Worm (Caenorhabditis elegans) whole organism, L2 larva: ENCODE measurements around the gene ttr-26.

Experiments used
- C34F6.9 ChIP-seq: fragments of 150-350 bp; optimal IDR thresholded peaks from 2 replicates; lab custom pipeline; 2014; ENCODE audit warnings: missing biosample characterization, missing genetic modification characterization
- F13H6.1 ChIP-seq: sonication (generic microtip); optimal IDR thresholded peaks from 2 replicates; lab custom pipeline; 2016; ENCODE audit warnings: missing genetic modification characterization, missing compliant biosample characterization
- Y55F3AM.14 ChIP-seq: fragments of 200-800 bp; sonication (Bioruptor generic); optimal IDR thresholded peaks from 2 replicates; lab custom pipeline; 2018; ENCODE audit warnings: mild to moderate bottlenecking, missing genetic modification characterization, missing compliant biosample characterization
- aly-2 ChIP-seq: fragments of 150-350 bp; optimal IDR thresholded peaks from 2 replicates; lab custom pipeline; 2014; ENCODE audit warnings: missing biosample characterization, missing genetic modification characterization
- blmp-1 ChIP-seq: sonication (generic microtip); optimal IDR thresholded peaks from 2 replicates; lab custom pipeline; 2017; ENCODE audit warnings: missing genetic modification characterization, mild to moderate bottlenecking, missing compliant biosample characterization, antibody characterized with exemption, moderate library complexity; ENCODE audit not compliant: insufficient read depth
- ceh-16 ChIP-seq: fragments of 150-350 bp; optimal IDR thresholded peaks from 2 replicates; lab custom pipeline; 2014; ENCODE audit warnings: missing biosample characterization, missing genetic modification characterization
- crh-2 ChIP-seq: sonication (generic microtip); optimal IDR thresholded peaks from 2 replicates; lab custom pipeline; 2017; ENCODE audit warnings: missing biosample characterization, missing genetic modification characterization
- dmd-4 ChIP-seq: sonication (generic microtip); optimal IDR thresholded peaks from 2 replicates; lab custom pipeline; 2017; ENCODE audit warnings: missing biosample characterization, missing genetic modification characterization
- elt-1 ChIP-seq: fragments of 150-350 bp; optimal IDR thresholded peaks from 2 replicates; lab custom pipeline; 2014; ENCODE audit warnings: missing biosample characterization, missing genetic modification characterization
- gmeb-1 ChIP-seq: fragments of 150-350 bp; optimal IDR thresholded peaks from 2 replicates; lab custom pipeline; 2014; ENCODE audit warnings: missing biosample characterization, missing genetic modification characterization
- lin-13 ChIP-seq: fragments of 150-350 bp; optimal IDR thresholded peaks from 2 replicates; lab custom pipeline; 2014; ENCODE audit warnings: missing biosample characterization, missing genetic modification reagents, missing genetic modification characterization
- lin-39 ChIP-seq: fragments of 150-350 bp; optimal IDR thresholded peaks from 2 replicates; lab custom pipeline; 2014; ENCODE audit warnings: missing biosample characterization, missing genetic modification reagents, missing genetic modification characterization
- lsy-2 ChIP-seq, 2 experiments: fragments of 150-350 bp in 1 of 2; sonication (generic microtip) in 1 of 2; optimal IDR thresholded peaks; 2 replicates each; lab custom pipeline; 2014 to 2017; ENCODE audit warnings: missing biosample characterization in 2 of 2, missing genetic modification characterization in 2 of 2
- mab-5 ChIP-seq: fragments of 150-350 bp; optimal IDR thresholded peaks from 2 replicates; lab custom pipeline; 2014; ENCODE audit warnings: missing biosample characterization, missing genetic modification characterization
- mdl-1 ChIP-seq, 2 experiments: fragments of 150-350 bp in 1 of 2; sonication (generic microtip) in 1 of 2; optimal IDR thresholded peaks; 2 replicates each; lab custom pipeline; 2017; ENCODE audit warnings: missing biosample characterization in 2 of 2, missing genetic modification characterization in 2 of 2
- nhr-129 ChIP-seq: fragments of 150-350 bp; optimal IDR thresholded peaks from 2 replicates; lab custom pipeline; 2014; ENCODE audit warnings: missing biosample characterization, missing genetic modification characterization
- nhr-23 ChIP-seq: fragments of 150-350 bp; optimal IDR thresholded peaks from 2 replicates; lab custom pipeline; 2014; ENCODE audit warnings: missing biosample characterization, missing genetic modification reagents, missing genetic modification characterization
- nhr-237 ChIP-seq: fragments of 150-350 bp; optimal IDR thresholded peaks from 2 replicates; lab custom pipeline; 2014; ENCODE audit warnings: missing biosample characterization, missing genetic modification characterization
- nhr-25 ChIP-seq: fragments of 150-350 bp; sonication (generic microtip); optimal IDR thresholded peaks from 3 replicates; lab custom pipeline; 2014; ENCODE audit warnings: missing biosample characterization, missing genetic modification characterization
- nhr-6 ChIP-seq: fragments of 150-350 bp; optimal IDR thresholded peaks from 2 replicates; lab custom pipeline; 2014; ENCODE audit warnings: missing biosample characterization, missing genetic modification characterization
- sem-4 ChIP-seq: fragments of 150-350 bp; optimal IDR thresholded peaks from 2 replicates; lab custom pipeline; 2014; ENCODE audit warnings: missing biosample characterization, missing genetic modification reagents, missing genetic modification characterization
- skn-1 ChIP-seq: sonication (generic microtip); optimal IDR thresholded peaks from 2 replicates; lab custom pipeline; 2017; ENCODE audit warnings: missing biosample characterization, missing genetic modification characterization
- sma-9 ChIP-seq, 2 experiments: fragments of 150-350 bp in 1 of 2; sonication (generic microtip) in 1 of 2; optimal IDR thresholded peaks; 2 replicates each; lab custom pipeline; 2014 to 2016; ENCODE audit warnings: missing genetic modification characterization in 2 of 2, mild to moderate bottlenecking in 1 of 2, missing biosample characterization in 1 of 2, missing compliant biosample characterization in 1 of 2, missing genetic modification reagents in 1 of 2, moderate library complexity in 1 of 2
- snpc-4 ChIP-seq: fragments of 150-350 bp; optimal IDR thresholded peaks from 2 replicates; lab custom pipeline; 2014; ENCODE audit warnings: missing biosample characterization, missing genetic modification characterization
- unc-62 ChIP-seq: fragments of 150-350 bp; optimal IDR thresholded peaks from 2 replicates; lab custom pipeline; 2014; ENCODE audit warnings: missing biosample characterization, missing genetic modification reagents, missing genetic modification characterization
- zag-1 ChIP-seq: fragments of 150-350 bp; optimal IDR thresholded peaks from 2 replicates; lab custom pipeline; 2014; ENCODE audit warnings: missing biosample characterization, missing genetic modification characterization
- ztf-1 ChIP-seq: fragments of 200-800 bp; sonication (Bioruptor generic); conservative IDR thresholded peaks from 2 replicates; pipeline ENCODE4 v1.3.6; 2022; ENCODE audit warnings: missing genetic modification characterization, missing compliant biosample characterization
- ztf-11 ChIP-seq: sonication (generic microtip); optimal IDR thresholded peaks from 2 replicates; lab custom pipeline; 2017; ENCODE audit warnings: missing biosample characterization, missing genetic modification characterization

ttr-26 gene

DNA sequence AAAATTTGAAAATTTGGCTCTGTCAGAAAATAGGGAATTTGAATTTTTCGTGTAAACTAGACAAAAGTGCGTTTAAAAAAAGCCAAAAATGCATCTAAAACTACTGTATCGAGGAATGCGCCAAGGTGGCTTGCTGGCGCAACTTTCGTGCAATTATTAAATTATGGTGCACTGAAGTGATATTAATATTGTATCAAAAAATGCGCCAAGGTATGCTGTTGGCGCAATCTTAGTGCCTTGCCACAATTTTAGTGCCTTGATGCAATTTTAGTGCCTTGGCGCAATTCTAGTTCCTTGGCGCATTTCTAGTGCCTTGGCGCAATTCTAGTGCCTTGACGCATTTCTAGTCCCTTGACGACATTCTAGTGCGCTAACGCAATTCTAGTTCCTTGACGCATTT, 15.0 kb upstream of the ttr-26 start:
- no peak for TF ChIP-seq ceh-16 (tag; lab: Kevin White, UChicago)
- no peak for TF ChIP-seq aly-2 (tag; lab: Kevin White, UChicago)
- no peak for TF ChIP-seq C34F6.9 (tag; lab: Kevin White, UChicago)
- TF ChIP-seq, all 48 proteins: peak for 0

DNA sequence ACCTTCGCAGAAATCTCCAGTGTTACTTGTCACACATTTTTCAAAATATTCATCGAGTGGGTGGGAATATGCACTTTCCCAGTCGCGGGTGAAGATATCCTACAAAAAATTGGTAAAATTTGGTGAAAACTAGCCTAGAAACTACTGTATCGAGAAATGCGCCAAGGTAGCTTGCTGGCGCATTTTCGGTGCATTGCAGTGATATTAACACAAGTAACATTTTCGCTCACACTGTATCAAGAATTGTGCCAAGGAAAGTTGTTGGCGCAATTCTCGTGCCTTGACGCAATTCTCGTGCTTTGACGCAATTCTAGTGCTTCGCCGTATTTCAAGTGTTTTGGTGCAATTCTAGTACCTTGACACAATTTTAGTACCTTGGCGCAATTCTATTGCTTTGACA, 13.1 kb upstream of the ttr-26 start:
- TF ChIP-seq Y55F3AM.14 (GFP tag; lab: Kevin White, UChicago), result peak; percentile 60
- no peak for TF ChIP-seq mdl-1 (tag; optimal IDR thresholded peaks at IDR 0.05; lab: Kevin White, UChicago)
- peak; percentile 63 for TF ChIP-seq nhr-25
- TF ChIP-seq blmp-1 (tag; lab: Kevin White, UChicago), result no peak
- TF ChIP-seq lin-13 (GFP tag; lab: Kevin White, UChicago), result peak; percentile 54
- peak; percentile 26 to 32 for TF ChIP-seq lsy-2 (tag; optimal IDR thresholded peaks at IDR 0.05; lab: Kevin White, UChicago)
- no peak for TF ChIP-seq aly-2 (tag; lab: Kevin White, UChicago)
- 0 out of 2 replicates have a peak, but pooled peaks have one; percentile 16 for TF ChIP-seq ztf-1 (GFP tag; lab: Robert Waterston, UW)

ce11 chrV:18571533-18571932, 11.4 kb upstream of the ttr-26 start, which contains the start of gene Y51A2D.21:
Gene Y51A2D.21, plus strand, starts transcription at chrV:18571833.
- no peak for TF ChIP-seq mab-5 (tag; lab: Kevin White, UChicago)
- TF ChIP-seq crh-2 (tag; lab: Kevin White, UChicago), result no peak
- no peak for TF ChIP-seq sem-4 (tag; lab: Kevin White, UChicago)
- no peak for TF ChIP-seq elt-1 (tag; lab: Kevin White, UChicago)
- no peak for TF ChIP-seq dmd-4 (tag; lab: Kevin White, UChicago)

DNA sequence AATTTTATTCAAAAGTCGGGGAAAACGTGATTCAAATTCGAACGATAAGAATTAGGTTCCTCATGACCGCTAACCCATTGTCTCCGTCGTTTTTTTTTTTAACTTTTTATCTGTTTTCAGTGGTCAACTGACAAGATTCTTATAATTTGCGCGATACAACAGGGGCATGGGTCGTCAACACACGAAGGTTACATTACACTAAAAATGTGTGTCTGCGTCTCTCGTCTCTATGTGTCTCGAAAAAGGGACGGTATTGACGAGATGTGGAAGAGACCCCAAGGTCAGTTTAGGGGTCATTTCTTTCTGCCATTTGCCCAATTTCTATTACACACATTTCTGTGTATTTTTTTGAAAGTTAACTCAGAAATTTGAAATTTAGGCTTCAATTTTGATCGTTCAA, 9.4 kb upstream of the ttr-26 start:
- TF ChIP-seq lin-39 (tag; lab: Kevin White, UChicago), result no peak
- TF ChIP-seq nhr-25, result peak; percentile 77
- TF ChIP-seq nhr-237 (tag; lab: Kevin White, UChicago), result no peak
- peak; percentile 2 for TF ChIP-seq crh-2 (tag; lab: Kevin White, UChicago)
- peak; percentile 9 for TF ChIP-seq nhr-129 (tag; lab: Kevin White, UChicago)
- TF ChIP-seq skn-1, result no peak
- peak; percentile 28 for TF ChIP-seq blmp-1 (tag; lab: Kevin White, UChicago)
- peak; percentile 9 for TF ChIP-seq lin-13 (GFP tag; lab: Kevin White, UChicago)

DNA sequence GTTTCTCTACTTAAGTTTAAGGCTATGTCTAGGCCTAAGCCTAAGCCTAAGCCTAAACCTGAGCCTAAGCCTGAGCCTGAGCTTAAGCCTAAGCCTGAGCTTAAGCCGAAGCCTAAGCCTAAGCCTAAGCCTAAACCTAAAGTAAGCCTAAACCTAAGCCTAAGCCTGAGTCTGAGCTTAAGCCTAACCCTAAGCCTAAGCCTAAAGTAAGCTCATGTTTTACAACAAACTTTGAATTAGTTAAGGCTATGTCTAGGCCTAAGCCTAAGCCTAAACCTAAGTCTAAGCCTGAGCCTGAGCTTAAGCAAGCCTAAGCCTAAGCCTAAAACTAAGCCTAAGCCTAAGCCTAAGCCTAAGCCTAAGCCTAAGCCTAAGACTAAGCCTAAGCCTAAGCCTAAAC, 5.5 kb upstream of the ttr-26 start:
- no peak for TF ChIP-seq elt-1 (tag; lab: Kevin White, UChicago)

DNA sequence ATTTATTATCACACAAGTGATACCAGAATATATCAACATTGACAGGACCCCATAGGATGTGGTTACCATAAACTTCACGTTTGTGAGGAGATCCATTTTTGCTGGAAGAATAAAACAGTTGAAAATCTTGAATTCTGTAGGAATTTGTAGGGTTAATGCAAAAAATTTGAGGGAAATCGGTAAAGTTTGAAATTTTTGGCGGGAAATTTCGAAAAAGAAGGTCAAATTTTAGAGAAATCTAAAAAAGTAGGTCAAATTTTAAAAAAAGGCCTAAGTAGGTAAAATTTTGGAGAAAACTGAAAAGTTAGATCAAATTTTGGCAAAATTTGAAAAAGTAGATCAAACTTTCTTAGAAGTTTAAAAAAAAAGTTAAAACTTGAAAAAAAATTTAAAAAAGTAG, 4.7 kb upstream of the ttr-26 start, which contains the start of gene srg-34:
Gene srg-34 (minus strand): TSS at position 101 of the 400 bp plus-strand sequence.
- TF ChIP-seq Y55F3AM.14 (GFP tag; lab: Kevin White, UChicago), result no peak
- no peak for TF ChIP-seq zag-1 (tag; lab: Kevin White, UChicago)
- no peak for TF ChIP-seq lsy-2 (tag; optimal IDR thresholded peaks at IDR 0.05; lab: Kevin White, UChicago)
- no peak for TF ChIP-seq unc-62
- TF ChIP-seq F13H6.1 (tag; lab: Kevin White, UChicago), result no peak
- TF ChIP-seq nhr-25, result no peak
- no peak for TF ChIP-seq nhr-6 (tag; lab: Kevin White, UChicago)
- no peak for TF ChIP-seq ztf-11
- TF ChIP-seq ceh-16 (tag; lab: Kevin White, UChicago), result no peak
- no peak for TF ChIP-seq sem-4 (tag; lab: Kevin White, UChicago)
- no peak for TF ChIP-seq nhr-129 (tag; lab: Kevin White, UChicago)
- TF ChIP-seq gmeb-1, result no peak
- TF ChIP-seq lin-13 (GFP tag; lab: Kevin White, UChicago), result no peak
- TF ChIP-seq nhr-23 (tag; lab: Kevin White, UChicago), result no peak
- no peak for TF ChIP-seq blmp-1 (tag; lab: Kevin White, UChicago)
- no peak for TF ChIP-seq snpc-4

- no peak for TF ChIP-seq nhr-237 (tag; lab: Kevin White, UChicago)
- TF ChIP-seq aly-2 (tag; lab: Kevin White, UChicago), result no peak
- peak; percentile 30 for TF ChIP-seq sma-9 (GFP tag; optimal IDR thresholded peaks at IDR 0.05; lab: Kevin White, UChicago)
- TF ChIP-seq sma-9 (tag; optimal IDR thresholded peaks at IDR 0.05; lab: Kevin White, UChicago), result no peak
- TF ChIP-seq F13H6.1 (tag; lab: Kevin White, UChicago), result peak; percentile 40
Measured at ce11 chrV:18560944-18561343, 856 bp upstream of the ttr-26 start.
